Worm (Caenorhabditis elegans): ENCODE results near the gene Y38E10A.22.
A peak's percentile ranks its signal among the peaks of the same experiment; 100 is the strongest.

Y38E10A.22 gene

ce11 chrII:12692694-12693093 lies 15.1 kb upstream of the Y38E10A.22 start:
- TF ChIP-seq hnd-1 (tag; optimal IDR thresholded peaks at IDR 0.05) (no peak), pes-1 (GFP tag; IDR thresholded peaks at IDR 0.05) (no peak), tra-4 (tag; optimal IDR thresholded peaks at IDR 0.05) (no peak), F13C5.2 (tag; optimal IDR thresholded peaks at IDR 0.05) (no peak), ets-7 (tag; optimal IDR thresholded peaks at IDR 0.05) (no peak), hmbx-1 (tag; optimal IDR thresholded peaks at IDR 0.05) (no peak), hmg-4 (GFP tag; optimal IDR thresholded peaks at IDR 0.05) (no peak), flt-1 (GFP tag; IDR thresholded peaks at IDR 0.05) (no peak), scrt-1 (GFP tag; IDR thresholded peaks at IDR 0.05) (no peak), tbx-11 (GFP tag; IDR thresholded peaks at IDR 0.05) (no peak), aly-1 (tag; optimal IDR thresholded peaks at IDR 0.05) (no peak), sea-1 (GFP tag; conservative IDR thresholded peaks at IDR 0.05) (no peak), ceh-13 (GFP tag; optimal IDR thresholded peaks at IDR 0.05) (no peak), tbx-37 (GFP tag; conservative IDR thresholded peaks at IDR 0.05) (no peak), ceh-36 (tag; optimal IDR thresholded peaks at IDR 0.05) (no peak), B0310.2 (tag; optimal IDR thresholded peaks at IDR 0.05) (no peak), ama-1 (optimal IDR thresholded peaks at IDR 0.05) (no peak)

- no peak for TF ChIP-seq sea-1 (GFP tag; conservative IDR thresholded peaks at IDR 0.05)
- TF ChIP-seq F13C5.2 (tag; optimal IDR thresholded peaks at IDR 0.05), result no peak
- no peak for TF ChIP-seq tra-4 (tag; optimal IDR thresholded peaks at IDR 0.05)
- no peak for TF ChIP-seq hnd-1 (tag; optimal IDR thresholded peaks at IDR 0.05)
- no peak for TF ChIP-seq ceh-13 (GFP tag; optimal IDR thresholded peaks at IDR 0.05)
- no peak for TF ChIP-seq B0310.2 (tag; optimal IDR thresholded peaks at IDR 0.05)
- TF ChIP-seq aly-1 (tag; optimal IDR thresholded peaks at IDR 0.05), result no peak
- TF ChIP-seq ama-1 (optimal IDR thresholded peaks at IDR 0.05), result no peak
- no peak for TF ChIP-seq ets-7 (tag; optimal IDR thresholded peaks at IDR 0.05)
- no peak for TF ChIP-seq tbx-11 (GFP tag; IDR thresholded peaks at IDR 0.05)
Measured at ce11 chrII:12691351-12691750, 13.7 kb upstream of the Y38E10A.22 start.

DNA sequence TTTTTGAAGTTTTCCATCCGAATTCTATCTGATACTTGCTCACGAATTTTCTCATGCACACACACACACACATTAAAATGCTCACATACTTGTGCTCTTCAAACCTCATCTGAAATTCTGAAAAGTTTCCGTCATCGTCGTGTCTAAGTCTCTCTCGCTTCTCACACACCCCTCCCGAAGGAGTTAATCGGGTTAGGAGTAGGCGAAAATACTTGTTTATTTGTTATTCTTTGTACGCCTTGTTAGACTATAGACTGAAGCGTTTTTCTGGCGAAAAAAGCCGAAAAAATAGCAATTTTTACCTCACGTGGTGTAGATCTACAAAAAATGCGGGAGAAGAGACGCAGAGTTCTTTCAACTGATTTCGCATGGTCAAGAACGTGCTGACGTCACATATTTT lies 13.3 kb upstream of the Y38E10A.22 start:
- no peak for TF ChIP-seq F13C5.2 (tag; optimal IDR thresholded peaks at IDR 0.05)
- TF ChIP-seq ets-7 (tag; optimal IDR thresholded peaks at IDR 0.05), result no peak
- TF ChIP-seq tra-4 (tag; optimal IDR thresholded peaks at IDR 0.05), result no peak
- no peak for TF ChIP-seq hmg-4 (GFP tag; optimal IDR thresholded peaks at IDR 0.05)
- TF ChIP-seq B0310.2 (tag; optimal IDR thresholded peaks at IDR 0.05), result no peak
- no peak for TF ChIP-seq flt-1 (GFP tag; IDR thresholded peaks at IDR 0.05)
- TF ChIP-seq ceh-36 (tag; optimal IDR thresholded peaks at IDR 0.05), result no peak
- no peak for TF ChIP-seq hmbx-1 (tag; optimal IDR thresholded peaks at IDR 0.05)
- TF ChIP-seq ceh-13 (GFP tag; optimal IDR thresholded peaks at IDR 0.05), result no peak
- no peak for TF ChIP-seq ama-1 (optimal IDR thresholded peaks at IDR 0.05)
- TF ChIP-seq tbx-11 (GFP tag; IDR thresholded peaks at IDR 0.05), result no peak
- no peak for TF ChIP-seq tbx-37 (GFP tag; conservative IDR thresholded peaks at IDR 0.05)
- no peak for TF ChIP-seq scrt-1 (GFP tag; IDR thresholded peaks at IDR 0.05)
- no peak for TF ChIP-seq pes-1 (GFP tag; IDR thresholded peaks at IDR 0.05)
- TF ChIP-seq sea-1 (GFP tag; conservative IDR thresholded peaks at IDR 0.05), result no peak
- no peak for TF ChIP-seq aly-1 (tag; optimal IDR thresholded peaks at IDR 0.05)
- no peak for TF ChIP-seq hnd-1 (tag; optimal IDR thresholded peaks at IDR 0.05)

DNA sequence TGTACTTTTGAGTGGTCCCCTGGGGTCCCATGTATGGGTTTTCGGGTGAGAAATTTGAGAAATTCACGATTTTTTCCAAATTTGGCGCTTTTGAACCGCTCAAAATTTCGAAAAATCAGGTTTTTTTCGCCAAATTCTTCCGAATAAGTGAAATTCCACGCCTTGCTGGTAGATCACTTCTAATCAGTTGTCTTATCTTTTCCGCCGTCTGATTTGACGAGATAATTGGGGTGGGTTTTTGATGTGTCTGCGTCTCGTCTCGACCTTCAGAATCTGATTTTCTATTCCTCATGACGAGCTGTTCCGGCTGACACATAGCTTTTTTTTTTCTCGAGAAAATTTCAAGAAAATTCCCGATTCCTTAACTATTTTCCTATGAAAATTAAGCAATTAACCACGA lies 11.7 kb upstream of the Y38E10A.22 start:
- TF ChIP-seq tbx-11 (GFP tag; IDR thresholded peaks at IDR 0.05) (no peak), tbx-37 (GFP tag; conservative IDR thresholded peaks at IDR 0.05) (no peak), flt-1 (GFP tag; IDR thresholded peaks at IDR 0.05) (no peak), B0310.2 (tag; optimal IDR thresholded peaks at IDR 0.05) (no peak), hmbx-1 (tag; optimal IDR thresholded peaks at IDR 0.05) (no peak), ama-1 (optimal IDR thresholded peaks at IDR 0.05) (no peak), F13C5.2 (tag; optimal IDR thresholded peaks at IDR 0.05) (no peak), ets-7 (tag; optimal IDR thresholded peaks at IDR 0.05) (no peak), hmg-4 (GFP tag; optimal IDR thresholded peaks at IDR 0.05) (no peak), ceh-36 (tag; optimal IDR thresholded peaks at IDR 0.05) (no peak), pes-1 (GFP tag; IDR thresholded peaks at IDR 0.05) (no peak), scrt-1 (GFP tag; IDR thresholded peaks at IDR 0.05) (no peak), aly-1 (tag; optimal IDR thresholded peaks at IDR 0.05) (no peak)

DNA sequence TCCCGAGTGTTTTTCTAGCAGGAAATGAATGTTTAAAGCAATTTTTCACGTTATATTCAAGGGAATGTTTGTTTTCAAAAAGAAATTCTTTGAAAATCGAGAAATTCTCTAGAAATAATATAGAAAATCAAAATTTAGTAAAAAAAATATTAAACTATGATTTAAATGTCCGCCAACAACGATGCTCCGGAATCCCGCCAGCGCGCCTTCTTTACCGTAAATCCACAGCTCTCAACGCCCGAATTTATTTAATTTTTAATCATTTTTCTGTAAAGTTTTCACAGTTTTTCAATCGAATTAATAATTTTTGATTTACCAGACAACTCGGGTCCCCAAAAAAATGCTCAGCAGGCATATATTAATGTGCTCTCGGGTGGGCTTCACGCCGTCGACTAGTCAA lies 2.0 kb upstream of the Y38E10A.22 start, which contains the start of the genes Y38E10A.33 and cox-10:
Y38E10A.33 (minus strand) TSS at position 12 of the 400 bp plus-strand sequence.
cox-10 (plus strand) TSS at position 320 of the 400 bp plus-strand sequence.
- no peak for TF ChIP-seq pes-1 (GFP tag; IDR thresholded peaks at IDR 0.05)
- no peak for TF ChIP-seq flt-1 (GFP tag; IDR thresholded peaks at IDR 0.05)
- peak; percentile 6 for TF ChIP-seq F13C5.2 (tag; optimal IDR thresholded peaks at IDR 0.05)

- TF ChIP-seq ets-7 (tag; optimal IDR thresholded peaks at IDR 0.05) (no peak), tbx-37 (GFP tag; conservative IDR thresholded peaks at IDR 0.05) (no peak), scrt-1 (GFP tag; IDR thresholded peaks at IDR 0.05) (no peak), aly-1 (tag; optimal IDR thresholded peaks at IDR 0.05) (no peak)
Measured at ce11 chrII:12678867-12679134, 1.2 kb upstream of the Y38E10A.22 start, which contains the start of gene Y38E10A.24. Gene Y38E10A.24 (plus strand): TSS chrII:12679035.

DNA sequence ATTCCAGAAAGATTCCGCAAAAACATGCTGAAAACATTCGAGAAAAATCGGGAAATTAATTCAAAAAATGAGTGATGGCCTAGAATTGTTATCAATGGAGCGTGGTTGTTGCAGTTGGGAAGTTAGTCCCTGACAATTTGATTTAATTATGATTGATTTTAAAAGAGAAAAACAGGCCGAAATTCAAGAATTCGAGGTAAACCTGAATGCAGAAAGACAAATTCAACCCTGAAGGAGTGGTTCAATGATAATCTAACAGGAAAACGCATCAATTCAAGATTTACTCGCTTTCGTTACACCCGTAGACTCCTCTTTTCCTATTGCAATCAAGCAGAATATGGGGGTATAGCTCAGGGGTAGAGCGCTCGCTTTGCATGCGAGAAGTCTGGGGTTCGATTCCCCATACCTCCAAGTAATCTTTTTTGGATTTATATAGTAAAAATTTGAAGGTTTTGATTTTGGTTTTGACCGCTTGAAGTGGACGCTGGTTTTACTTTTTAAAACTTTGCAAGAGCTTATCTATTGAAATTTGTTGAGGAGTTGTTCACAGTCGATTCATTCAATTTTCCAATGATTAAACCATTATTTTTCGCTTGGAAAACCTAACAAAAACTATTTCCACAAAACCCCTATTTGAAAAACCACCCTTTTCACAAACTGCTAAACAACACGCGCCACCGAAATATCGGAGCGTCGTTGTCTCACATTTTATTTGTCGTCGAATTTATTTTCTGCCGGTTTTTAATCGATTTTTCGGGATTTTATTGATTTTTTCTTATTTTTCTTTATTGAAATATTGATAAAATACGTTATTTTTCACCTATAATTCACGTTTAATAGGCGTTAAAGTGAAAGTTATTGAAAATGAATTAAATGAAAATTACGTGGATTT lies 611 bp upstream of the Y38E10A.22 start:
- TF ChIP-seq scrt-1 (GFP tag; IDR thresholded peaks at IDR 0.05) (peak; percentile 71), F13C5.2 (tag; optimal IDR thresholded peaks at IDR 0.05) (no peak), flt-1 (GFP tag; IDR thresholded peaks at IDR 0.05) (peak; percentile 66), pes-1 (GFP tag; IDR thresholded peaks at IDR 0.05) (peak; percentile 83), ceh-36 (tag; optimal IDR thresholded peaks at IDR 0.05) (peak; percentile 75), hnd-1 (tag; optimal IDR thresholded peaks at IDR 0.05) (no peak), ets-7 (tag; optimal IDR thresholded peaks at IDR 0.05) (peak; percentile 17), ama-1 (optimal IDR thresholded peaks at IDR 0.05) (no peak), ceh-13 (GFP tag; optimal IDR thresholded peaks at IDR 0.05) (peak; percentile 66), aly-1 (tag; optimal IDR thresholded peaks at IDR 0.05) (peak; percentile 63), hmg-4 (GFP tag; optimal IDR thresholded peaks at IDR 0.05) (peak; percentile 53), hmbx-1 (tag; optimal IDR thresholded peaks at IDR 0.05) (no peak), B0310.2 (tag; optimal IDR thresholded peaks at IDR 0.05) (peak; percentile 49), sea-1 (GFP tag; conservative IDR thresholded peaks at IDR 0.05) (0 out of 2 replicates have a peak, but pooled peaks have one; percentile 22), tbx-37 (GFP tag; conservative IDR thresholded peaks at IDR 0.05) (peak; percentile 3; the same call in 1 of the 2 replicates), tbx-11 (GFP tag; IDR thresholded peaks at IDR 0.05) (peak; percentile 72; the same call in 1 of the 2 replicates)

All from whole organism, early embryonic.